Fruit fly (Drosophila melanogaster): ENCODE data around the gene CG31675.

dm6 chr2L:20911374-20911773 is 43.8 kb downstream of the CG31675 start:
- TF ChIP-seq CTCF (optimal IDR thresholded peaks at IDR 0.05) (no peak), CG8478 (optimal IDR thresholded peaks at IDR 0.05) (no peak)

Data from S2 (cell line).